Worm (Caenorhabditis elegans) whole organism, young adult: ENCODE data around the gene tag-340.

Source experiments
- F10E7.11 ChIP-seq: sonication (generic microtip); optimal IDR thresholded peaks from 2 replicates; lab custom pipeline; 2017; ENCODE audit warnings: mild to moderate bottlenecking, missing genetic modification characterization, moderate library complexity, missing compliant biosample characterization
- F37B4.10 ChIP-seq: fragments of 200-800 bp; sonication (Bioruptor generic); IDR thresholded peaks from 2 replicates; pipeline ENCODE4 v1.3.6; 2022; ENCODE audit warnings: missing genetic modification characterization, missing compliant biosample characterization
- K12H6.12 ChIP-seq: fragments of 200-800 bp; sonication (Bioruptor generic); optimal IDR thresholded peaks from 2 replicates; lab custom pipeline; 2018; ENCODE audit warnings: mild to moderate bottlenecking, missing genetic modification characterization, missing compliant biosample characterization
- ama-1 ChIP-seq, 3 experiments: fragments of 150-350 bp in 1 of 3; sonication (generic microtip) in 2 of 3; optimal IDR thresholded peaks; 2 replicates each; lab custom pipeline; 2014 to 2018; ENCODE audit warnings: missing biosample characterization in 2 of 3, missing genetic modification characterization in 2 of 3, missing genetic modification reagents in 2 of 3
- nhr-90 ChIP-seq: sonication (generic microtip); optimal IDR thresholded peaks from 2 replicates; lab custom pipeline; 2016; ENCODE audit warnings: missing genotype, mild to moderate bottlenecking, missing genetic modification characterization, missing compliant biosample characterization
- pha-4 ChIP-seq: fragments of 150-350 bp; sonication (generic microtip); optimal IDR thresholded peaks from 2 replicates; lab custom pipeline; 2014; ENCODE audit warnings: missing biosample characterization, missing genetic modification reagents, missing genetic modification characterization
- snpc-3.4 ChIP-seq: sonication (generic microtip); optimal IDR thresholded peaks from 2 replicates; lab custom pipeline; 2017; ENCODE audit warnings: missing genetic modification characterization, mild to moderate bottlenecking, missing compliant biosample characterization, antibody characterized with exemption, moderate library complexity, missing genotype, missing genetic modification reagents
- unc-62 ChIP-seq: fragments of 150-350 bp; optimal IDR thresholded peaks from 2 replicates; lab custom pipeline; 2014; ENCODE audit warnings: missing biosample characterization, missing genetic modification reagents, missing genetic modification characterization

DNA sequence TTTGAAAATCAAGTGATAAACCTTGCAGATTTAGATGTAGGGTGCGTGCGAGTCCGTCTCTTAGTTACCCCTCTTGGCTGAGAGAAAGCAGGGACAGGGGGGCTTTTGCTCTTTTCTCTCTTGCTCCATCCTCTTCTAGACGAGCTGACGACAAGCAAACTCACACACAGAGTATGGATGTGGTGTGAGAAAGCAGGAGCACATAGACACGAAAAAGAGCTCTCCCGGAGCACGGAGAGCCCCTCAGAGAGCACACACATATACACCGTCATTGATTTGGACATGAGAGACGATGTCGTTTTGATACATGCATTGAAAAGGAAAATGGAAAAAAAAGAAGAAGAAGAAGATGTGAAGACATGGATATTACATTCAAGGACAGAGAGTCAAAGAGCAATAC, 24.6 kb upstream of the tag-340 start:
- TF ChIP-seq pha-4 (no peak), K12H6.12 (no peak), ama-1 (optimal IDR thresholded peaks at IDR 0.05; lab: Kevin White, UChicago) (no peak), ama-1 (GFP tag; optimal IDR thresholded peaks at IDR 0.05; lab: Kevin White, UChicago) (no peak), snpc-3.4 (no peak), F37B4.10 (GFP tag; lab: Robert Waterston, UW) (no peak), unc-62 (no peak), nhr-90 (tag; lab: Kevin White, UChicago) (no peak), F10E7.11 (tag; lab: Kevin White, UChicago) (no peak)
